Fruit fly (Drosophila melanogaster): ENCODE results near the gene puf.
A peak's percentile ranks its signal among the peaks of the same experiment; 100 is the strongest.

The puf gene

DNA sequence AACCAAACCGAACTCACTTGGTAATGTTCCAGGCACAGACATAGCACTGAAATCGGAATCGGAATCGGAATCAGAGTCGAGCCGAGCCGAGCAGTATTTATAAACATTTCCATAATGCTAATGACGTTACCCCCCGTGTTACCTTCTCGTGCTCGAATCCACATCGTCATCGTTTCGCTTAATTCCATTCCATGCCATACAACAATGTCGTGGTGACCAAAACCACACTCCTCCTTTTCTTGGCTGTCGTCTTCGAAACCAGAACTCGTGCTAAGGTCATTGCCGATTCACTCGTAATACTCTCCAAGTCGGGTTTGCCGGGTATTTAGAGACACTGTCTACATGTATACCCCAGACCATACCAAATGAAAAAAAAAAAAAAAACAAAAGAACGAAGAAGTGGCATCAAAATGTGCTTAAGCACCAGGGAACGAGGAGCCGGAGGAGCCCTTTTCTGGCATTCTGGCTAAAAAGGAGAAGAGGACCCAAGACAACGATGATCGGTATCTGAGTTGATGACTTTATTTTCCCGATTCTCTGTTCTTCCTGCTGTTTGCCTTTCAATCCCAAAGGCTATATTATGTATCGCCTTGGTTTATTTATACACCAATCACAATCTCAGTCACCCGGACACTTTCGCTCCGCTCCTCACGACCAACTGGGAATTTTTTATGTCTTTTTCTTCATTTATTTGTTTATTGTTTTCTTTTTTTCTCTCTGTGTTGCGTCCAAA is 46.3 kb downstream of the puf start (continued):
- TF ChIP-seq CG3032 (tag; optimal IDR thresholded peaks at IDR 0.05) (peak; percentile 21), CG15336 (GFP tag; IDR thresholded peaks at IDR 0.05) (no peak), CG31627 (GFP tag; optimal IDR thresholded peaks at IDR 0.05) (peak; percentile 17), CG11902 (GFP tag; optimal IDR thresholded peaks at IDR 0.05) (no peak), vri (GFP tag; optimal IDR thresholded peaks at IDR 0.05) (peak; percentile 67), CG9139 (GFP tag; optimal IDR thresholded peaks at IDR 0.05) (peak; percentile 36), CG7368 (GFP tag; optimal IDR thresholded peaks at IDR 0.05) (no peak), CG6854 (GFP tag; optimal IDR thresholded peaks at IDR 0.05) (peak; percentile 53), Hr38 (GFP tag; optimal IDR thresholded peaks at IDR 0.05) (no peak), ss (GFP tag; optimal IDR thresholded peaks at IDR 0.05) (peak; percentile 78 to 86), lz (GFP tag; optimal IDR thresholded peaks at IDR 0.05) (no peak), CG6163 (GFP tag; IDR thresholded peaks at IDR 0.05) (peak; percentile 79; the same call in 2 of the 3 replicates)

DNA sequence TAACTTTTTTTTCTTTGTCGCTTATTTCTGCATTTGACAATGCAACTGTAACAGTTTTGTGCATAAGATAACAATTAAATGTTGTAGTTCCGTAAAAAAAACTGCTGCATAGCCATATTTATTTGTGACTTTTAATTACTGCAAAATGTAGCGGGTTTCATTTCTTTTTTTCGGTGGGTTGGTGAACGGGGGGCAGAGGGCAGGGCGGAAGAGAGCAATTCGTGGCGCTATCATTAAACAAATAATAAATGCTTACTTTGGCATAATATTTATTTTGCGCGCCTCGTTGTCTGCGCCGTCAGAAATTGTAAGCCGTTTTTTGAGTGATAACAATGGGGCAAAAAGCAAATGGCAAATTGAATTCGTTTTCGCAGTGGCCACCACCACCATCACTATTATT is 48.8 kb downstream of the puf start:
- TF ChIP-seq Sox15 (GFP tag; optimal IDR thresholded peaks at IDR 0.05) (no peak), Eip78C (GFP tag) (peak; percentile 41), CG11762 (GFP tag; optimal IDR thresholded peaks at IDR 0.05; ENCODE audit: insufficient read depth) (no peak), net (GFP tag; optimal IDR thresholded peaks at IDR 0.05) (no peak), svp (GFP tag) (no peak), CG34406 (GFP tag; optimal IDR thresholded peaks at IDR 0.05) (no peak), vri (GFP tag; optimal IDR thresholded peaks at IDR 0.05) (peak; percentile 18), salr (GFP tag; optimal IDR thresholded peaks at IDR 0.05) (no peak), fkh (GFP tag; optimal IDR thresholded peaks at IDR 0.05) (peak; percentile 82), CG8319 (GFP tag; optimal IDR thresholded peaks at IDR 0.05) (no peak), CG9139 (GFP tag; optimal IDR thresholded peaks at IDR 0.05) (no peak), CG10669 (GFP tag; optimal IDR thresholded peaks at IDR 0.05) (no peak), fd85E (GFP tag; optimal IDR thresholded peaks at IDR 0.05) (no peak), CG3032 (tag; optimal IDR thresholded peaks at IDR 0.05) (no peak), OdsH (GFP tag; optimal IDR thresholded peaks at IDR 0.05) (no peak), topi (GFP tag; optimal IDR thresholded peaks at IDR 0.05) (no peak)

DNA sequence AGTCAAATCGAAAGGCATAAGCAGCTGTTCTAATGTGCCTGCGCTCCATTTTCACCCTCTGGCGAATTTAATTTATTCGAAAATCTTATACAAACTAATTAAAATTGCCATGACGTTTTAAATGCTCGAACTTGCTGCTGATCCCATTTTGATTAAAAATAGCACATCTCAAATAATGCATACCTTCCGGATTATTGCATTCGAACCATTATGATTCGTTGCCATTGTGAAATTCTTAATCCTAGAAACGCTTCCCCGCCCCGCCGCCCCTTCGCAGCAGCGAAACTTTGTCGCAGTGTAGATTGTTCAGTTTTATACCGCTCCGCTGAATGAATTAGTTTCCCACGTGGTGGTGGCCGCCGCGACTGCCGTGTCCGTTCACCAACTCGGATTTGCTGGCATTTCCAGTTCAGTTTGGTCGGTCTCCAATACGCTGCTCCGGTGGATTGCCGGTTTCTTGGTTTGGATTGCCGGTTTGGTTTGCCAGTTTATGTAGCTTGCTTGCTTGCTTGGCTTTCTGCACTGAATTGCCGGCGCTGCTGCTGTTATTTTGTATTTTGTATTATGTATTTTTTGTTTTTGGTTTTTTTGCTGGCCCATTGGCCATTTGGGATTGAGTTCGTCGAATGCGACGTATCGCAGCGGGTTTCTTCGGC is 51.2 kb downstream of the puf start:
- TF ChIP-seq Sox14 (GFP tag; optimal IDR thresholded peaks at IDR 0.05) (peak; percentile 30), dac (GFP tag; optimal IDR thresholded peaks at IDR 0.05) (peak; percentile 63), acj6 (GFP tag; optimal IDR thresholded peaks at IDR 0.05) (peak; percentile 28), CG10669 (GFP tag; optimal IDR thresholded peaks at IDR 0.05) (peak; percentile 4), CG15336 (GFP tag; IDR thresholded peaks at IDR 0.05) (peak; percentile 50), Blimp-1 (GFP tag; optimal IDR thresholded peaks at IDR 0.05) (no peak), CG11902 (GFP tag; optimal IDR thresholded peaks at IDR 0.05) (no peak), Hr39 (GFP tag; optimal IDR thresholded peaks at IDR 0.05) (no peak), Sox15 (GFP tag; optimal IDR thresholded peaks at IDR 0.05) (no peak), CG6163 (GFP tag; IDR thresholded peaks at IDR 0.05) (0 out of 3 replicates have a peak, but pooled peaks have one; percentile 21), lz (GFP tag; optimal IDR thresholded peaks at IDR 0.05) (no peak), CG6808 (GFP tag; optimal IDR thresholded peaks at IDR 0.05) (no peak), fkh (GFP tag; optimal IDR thresholded peaks at IDR 0.05) (no peak), topi (GFP tag; optimal IDR thresholded peaks at IDR 0.05) (peak; percentile 30), CG16779 (tag; optimal IDR thresholded peaks at IDR 0.05) (no peak), Sox102F (GFP tag; optimal IDR thresholded peaks at IDR 0.05) (no peak), Ets21C (GFP tag; optimal IDR thresholded peaks at IDR 0.05) (no peak), Smox (GFP tag; optimal IDR thresholded peaks at IDR 0.05) (no peak), Eip93F (GFP tag; optimal IDR thresholded peaks at IDR 0.05) (no peak), CG1621 (tag; optimal IDR thresholded peaks at IDR 0.05) (peak; percentile 41), Met (GFP tag; optimal IDR thresholded peaks at IDR 0.05) (no peak), achi (GFP tag; optimal IDR thresholded peaks at IDR 0.05) (peak; percentile 47), CG31627 (GFP tag; optimal IDR thresholded peaks at IDR 0.05) (peak; percentile 14), esn (GFP tag; optimal IDR thresholded peaks at IDR 0.05) (peak; percentile 3), Hr38 (GFP tag; optimal IDR thresholded peaks at IDR 0.05) (no peak), net (GFP tag; optimal IDR thresholded peaks at IDR 0.05) (peak; percentile 49), CG6792 (GFP tag; optimal IDR thresholded peaks at IDR 0.05) (peak; percentile 6), CG34406 (GFP tag; optimal IDR thresholded peaks at IDR 0.05) (peak; percentile 24), Ets96B (tag; optimal IDR thresholded peaks at IDR 0.05) (peak; percentile 11), svp (GFP tag) (no peak), CG3919 (GFP tag; optimal IDR thresholded peaks at IDR 0.05) (peak; percentile 44), CG32006 (GFP tag; optimal IDR thresholded peaks at IDR 0.05) (peak; percentile 86)

Data from whole organism, prepupa.